Fruit fly (Drosophila melanogaster) whole organism, embryonic: Measurements from ENCODE around the gene CG7742.
A peak's percentile ranks its signal among the peaks of the same experiment; 100 is the strongest.

Source experiments
- Atf6 ChIP-seq: fragments of 200-800 bp; sonication (Bioruptor generic); IDR thresholded peaks from 2 replicates; pipeline ENCODE4 v1.3.6; 2022; ENCODE audit warnings: missing biosample characterization, missing genetic modification characterization
- Bgb ChIP-seq: fragments of 200-800 bp; sonication (Bioruptor generic); IDR thresholded peaks from 2 replicates; pipeline ENCODE4 v1.3.6; 2022; ENCODE audit warnings: missing biosample characterization, missing genetic modification characterization; ENCODE audit not compliant: partially characterized antibody
- Bteb2 ChIP-seq: fragments of 200-800 bp; sonication (Bioruptor generic); optimal IDR thresholded peaks from 2 replicates; lab custom pipeline; 2016; ENCODE audit warnings: missing biosample characterization, missing genetic modification characterization
- CG10209 ChIP-seq: fragments of 200-800 bp; sonication (Bioruptor generic); optimal IDR thresholded peaks from 3 replicates; lab custom pipeline; 2017; ENCODE audit warnings: missing biosample characterization, mild to moderate bottlenecking, missing genetic modification characterization, missing genetic modification reagents
- CG10654 ChIP-seq: fragments of 200-800 bp; sonication (Bioruptor generic); optimal IDR thresholded peaks from 2 replicates; lab custom pipeline; 2016; ENCODE audit warnings: missing biosample characterization, missing genetic modification characterization
- CG13123 ChIP-seq: fragments of 200-800 bp; sonication (Bioruptor generic); optimal IDR thresholded peaks from 2 replicates; lab custom pipeline; 2016; ENCODE audit warnings: missing biosample characterization, missing genetic modification characterization
- CG1602 ChIP-seq: fragments of 200-800 bp; sonication (Bioruptor generic); optimal IDR thresholded peaks from 3 replicates; lab custom pipeline; 2016; ENCODE audit warnings: missing biosample characterization, missing genetic modification characterization
- CG17328 ChIP-seq: fragments of 200-800 bp; sonication (Bioruptor generic); IDR thresholded peaks from 2 replicates; pipeline ENCODE4 v1.3.6; 2022; ENCODE audit warnings: missing biosample characterization, missing genetic modification characterization
- CG18262 ChIP-seq: fragments of 200-800 bp; optimal IDR thresholded peaks from 3 replicates; lab custom pipeline; 2019; ENCODE audit warnings: missing biosample characterization, mild to moderate bottlenecking, missing genetic modification characterization, moderate library complexity
- CG30020 ChIP-seq: fragments of 200-800 bp; optimal IDR thresholded peaks from 2 replicates; lab custom pipeline; 2019; ENCODE audit warnings: missing biosample characterization, mild to moderate bottlenecking, missing genetic modification characterization, moderate library complexity
- CG3407 ChIP-seq: fragments of 200-800 bp; sonication (Bioruptor generic); optimal IDR thresholded peaks from 2 replicates; lab custom pipeline; 2018; ENCODE audit warnings: missing biosample characterization, mild to moderate bottlenecking, missing genetic modification characterization
- CG3838 ChIP-seq: fragments of 200-800 bp; sonication (Bioruptor generic); optimal IDR thresholded peaks from 3 replicates; lab custom pipeline; 2016; ENCODE audit warnings: missing biosample characterization, missing genetic modification characterization
- CG5953 ChIP-seq: fragments of 200-800 bp; sonication (Bioruptor generic); IDR thresholded peaks from 2 replicates; pipeline ENCODE4 v1.3.6; 2022; ENCODE audit warnings: missing biosample characterization, missing genetic modification characterization
- CG6175 ChIP-seq: fragments of 200-800 bp; sonication (Bioruptor generic); IDR thresholded peaks from 3 replicates; pipeline ENCODE4 v1.3.6; 2022; ENCODE audit warnings: missing biosample characterization, missing genetic modification characterization
- CG6654 ChIP-seq: fragments of 200-800 bp; sonication (Bioruptor generic); optimal IDR thresholded peaks from 2 replicates; lab custom pipeline; 2017; ENCODE audit warnings: missing biosample characterization, mild to moderate bottlenecking, missing genetic modification characterization
- CG7372 ChIP-seq: fragments of 200-800 bp; sonication (Bioruptor generic); IDR thresholded peaks from 2 replicates; pipeline ENCODE4 v1.3.6; 2022; ENCODE audit warnings: missing biosample characterization, missing genetic modification characterization
- CG8359 ChIP-seq: fragments of 200-800 bp; sonication (Bioruptor generic); optimal IDR thresholded peaks from 2 replicates; lab custom pipeline; 2017; ENCODE audit warnings: missing biosample characterization, mild to moderate bottlenecking, missing genetic modification characterization, borderline replicate concordance
- CG9797 ChIP-seq: fragments of 200-800 bp; sonication (Bioruptor generic); optimal IDR thresholded peaks from 3 replicates; lab custom pipeline; 2018; ENCODE audit warnings: missing biosample characterization, mild to moderate bottlenecking, missing genetic modification characterization
- D19A ChIP-seq: fragments of 200-800 bp; optimal IDR thresholded peaks from 3 replicates; lab custom pipeline; 2019; ENCODE audit warnings: missing biosample characterization, mild to moderate bottlenecking, missing genetic modification characterization, moderate library complexity
- Dll ChIP-seq: fragments of 200-800 bp; sonication (Bioruptor generic); IDR thresholded peaks from 4 replicates; pipeline ENCODE4 v1.3.6; 2022; ENCODE audit warnings: missing biosample characterization, missing genetic modification characterization; ENCODE audit not compliant: partially characterized antibody
- Dref ChIP-seq: fragments of 200-800 bp; sonication (Bioruptor generic); IDR thresholded peaks from 2 replicates; pipeline ENCODE4 v1.3.6; 2022; ENCODE audit warnings: missing biosample characterization, missing genetic modification characterization
- GATAe ChIP-seq: fragments of 200-800 bp; sonication (Bioruptor generic); conservative IDR thresholded peaks from 2 replicates; pipeline ENCODE4 v1.3.6; 2022; ENCODE audit warnings: missing biosample characterization, missing genetic modification characterization
- Gug ChIP-seq: fragments of 200-800 bp; sonication (Bioruptor generic); IDR thresholded peaks from 4 replicates; pipeline ENCODE4 v1.3.6; 2022; ENCODE audit warnings: missing biosample characterization, missing genetic modification characterization
- H2.0 ChIP-seq: fragments of 200-800 bp; sonication (Bioruptor generic); IDR thresholded peaks from 2 replicates; pipeline ENCODE4 v1.3.6; 2022; ENCODE audit warnings: missing biosample characterization, missing genetic modification characterization
- Max ChIP-seq: fragments of 200-800 bp; sonication (Bioruptor generic); optimal IDR thresholded peaks from 2 replicates; lab custom pipeline; 2016; ENCODE audit warnings: missing biosample characterization, mild to moderate bottlenecking, missing genetic modification characterization
- Optix ChIP-seq: fragments of 200-800 bp; sonication (Bioruptor generic); IDR thresholded peaks from 3 replicates; pipeline ENCODE4 v1.3.6; 2022; ENCODE audit warnings: missing biosample characterization, missing genetic modification characterization
- PHDP ChIP-seq: fragments of 200-800 bp; sonication (Bioruptor generic); optimal IDR thresholded peaks from 3 replicates; lab custom pipeline; 2018; ENCODE audit warnings: missing biosample characterization, mild to moderate bottlenecking, missing genetic modification characterization, moderate library complexity
- Scr ChIP-seq: fragments of 200-800 bp; sonication (Bioruptor generic); IDR thresholded peaks from 2 replicates; pipeline ENCODE4 v1.3.6; 2022; ENCODE audit warnings: missing biosample characterization, missing genetic modification characterization; ENCODE audit not compliant: partially characterized antibody
- Sox100B ChIP-seq: fragments of 200-800 bp; sonication (Bioruptor generic); optimal IDR thresholded peaks from 3 replicates; lab custom pipeline; 2018; ENCODE audit warnings: missing biosample characterization, mild to moderate bottlenecking, missing genetic modification characterization
- Tbp ChIP-seq: fragments of >200 bp; optimal IDR thresholded peaks from 2 replicates; lab custom pipeline; 2018; ENCODE audit warnings: missing biosample characterization, missing genetic modification characterization
- br ChIP-seq: fragments of >200 bp; optimal IDR thresholded peaks from 2 replicates; lab custom pipeline; 2017
- dimm ChIP-seq: fragments of 200-800 bp; sonication (Bioruptor generic); IDR thresholded peaks from 2 replicates; pipeline ENCODE4 v1.3.6; 2022; ENCODE audit warnings: missing biosample characterization, missing genetic modification characterization
- emc ChIP-seq: fragments of 200-800 bp; sonication (Bioruptor generic); optimal IDR thresholded peaks from 2 replicates; lab custom pipeline; 2016; ENCODE audit warnings: missing biosample characterization, missing genetic modification characterization
- gce ChIP-seq: fragments of 200-800 bp; sonication (Bioruptor generic); IDR thresholded peaks from 3 replicates; pipeline ENCODE4 v1.3.6; 2022; ENCODE audit warnings: missing biosample characterization, missing genetic modification characterization
- kah ChIP-seq: fragments of 200-800 bp; sonication (Bioruptor generic); optimal IDR thresholded peaks from 2 replicates; lab custom pipeline; 2018; ENCODE audit warnings: missing biosample characterization, mild to moderate bottlenecking, missing genetic modification characterization
- kay ChIP-seq: fragments of 200-800 bp; sonication (Bioruptor generic); optimal IDR thresholded peaks from 2 replicates; lab custom pipeline; 2016; ENCODE audit warnings: missing biosample characterization, missing genetic modification characterization
- lab ChIP-seq: fragments of 200-800 bp; sonication (Bioruptor generic); optimal IDR thresholded peaks from 3 replicates; lab custom pipeline; 2017; ENCODE audit warnings: missing biosample characterization, missing genetic modification characterization, mild to moderate bottlenecking, moderate library complexity, missing genetic modification reagents
- lmd ChIP-seq: fragments of 200-800 bp; sonication (Bioruptor generic); IDR thresholded peaks from 2 replicates; pipeline ENCODE4 v1.3.6; 2022; ENCODE audit warnings: missing biosample characterization, missing genetic modification characterization
- lola ChIP-seq, 3 experiments: fragments of >200 bp in 2 of 3; fragments of 200-800 bp in 1 of 3; sonication (Bioruptor generic) in 1 of 3; optimal IDR thresholded peaks; 2 replicates each; lab custom pipeline; 2017 to 2019; ENCODE audit warnings: missing biosample characterization in 3 of 3, missing genetic modification characterization in 3 of 3, mild to moderate bottlenecking in 1 of 3, moderate library complexity in 1 of 3
- pb ChIP-seq: fragments of 200-800 bp; sonication (Bioruptor generic); optimal IDR thresholded peaks from 3 replicates; lab custom pipeline; 2016; ENCODE audit warnings: missing biosample characterization, missing genetic modification characterization
- pita ChIP-seq: fragments of 200-800 bp; sonication (Bioruptor generic); optimal IDR thresholded peaks from 2 replicates; lab custom pipeline; 2017; ENCODE audit warnings: missing biosample characterization, mild to moderate bottlenecking, missing genetic modification characterization
- sc ChIP-seq, 3 experiments: fragments of >200 bp in 2 of 3; fragments of 200-800 bp in 1 of 3; sonication (Bioruptor generic) in 1 of 3; optimal IDR thresholded peaks; 2 replicates in 2 of 3; 3 replicates in 1 of 3; lab custom pipeline; 2017; ENCODE audit warnings: mild to moderate bottlenecking in 1 of 3, missing biosample characterization in 1 of 3, missing genetic modification characterization in 1 of 3, missing genetic modification reagents in 1 of 3
- schlank ChIP-seq: fragments of 200-800 bp; sonication (Bioruptor generic); optimal IDR thresholded peaks from 2 replicates; lab custom pipeline; 2018; ENCODE audit warnings: missing biosample characterization, mild to moderate bottlenecking, missing genetic modification characterization
- sim ChIP-seq: fragments of 200-800 bp; sonication (Bioruptor generic); IDR thresholded peaks from 2 replicates; pipeline ENCODE4 v1.3.6; 2022; ENCODE audit warnings: missing biosample characterization, missing genetic modification characterization
- tin ChIP-seq: fragments of 200-800 bp; sonication (Bioruptor generic); optimal IDR thresholded peaks from 3 replicates; lab custom pipeline; 2016; ENCODE audit warnings: missing biosample characterization, missing genetic modification characterization
- tup ChIP-seq: fragments of 200-800 bp; sonication (Bioruptor generic); optimal IDR thresholded peaks from 2 replicates; lab custom pipeline; 2016; ENCODE audit warnings: missing biosample characterization, mild to moderate bottlenecking, missing genetic modification characterization, moderate library complexity
- vnd ChIP-seq: fragments of 200-800 bp; sonication (Bioruptor generic); IDR thresholded peaks from 3 replicates; pipeline ENCODE4 v1.3.6; 2022; ENCODE audit warnings: missing biosample characterization, missing genetic modification characterization; ENCODE audit not compliant: partially characterized antibody
- zen2 ChIP-seq: fragments of 200-800 bp; sonication (Bioruptor generic); IDR thresholded peaks from 3 replicates; pipeline ENCODE4 v1.3.6; 2022; ENCODE audit warnings: missing biosample characterization, missing genetic modification characterization; ENCODE audit not compliant: partially characterized antibody

The CG7742 gene

dm6 chr2L:5256036-5256846, 41.4 kb upstream of the CG7742 start (continued):
- TF ChIP-seq CG10654 (peak; percentile 28), CG30020 (tag; lab: Kevin White, UChicago) (peak; percentile 14), Dll (GFP tag; lab: Robert Waterston, UW) (no peak), Tbp (GFP tag; lab: Kevin White, UChicago) (no peak), H2.0 (GFP tag; lab: Robert Waterston, UW) (peak; percentile 39; the same call in 1 of the 2 replicates), Max (no peak), sim (GFP tag; lab: Robert Waterston, UW) (no peak), Atf6 (GFP tag; lab: Robert Waterston, UW) (no peak), CG3838 (GFP tag; lab: Kevin White, UChicago) (peak; percentile 20), lab (GFP tag; lab: Kevin White, UChicago) (peak; percentile 15), lmd (GFP tag; lab: Robert Waterston, UW) (peak; percentile 19; the same call in 1 of the 2 replicates), sc (optimal IDR thresholded peaks at IDR 0.05; lab: Kevin White, UChicago) (no peak), sc (GFP tag; optimal IDR thresholded peaks at IDR 0.05; lab: Kevin White, UChicago) (peak; percentile 60), emc (GFP tag; lab: Kevin White, UChicago) (no peak), PHDP (tag; lab: Kevin White, UChicago) (peak; percentile 13), CG17328 (GFP tag; lab: Robert Waterston, UW) (peak; percentile 65), kah (GFP tag; lab: Kevin White, UChicago) (no peak), vnd (GFP tag; lab: Robert Waterston, UW) (peak; percentile 7; the same call in 1 of the 3 replicates), CG9797 (GFP tag; lab: Kevin White, UChicago) (peak; percentile 32), CG3407 (peak; percentile 62), tin (GFP tag; lab: Kevin White, UChicago) (no peak), br (no peak), tup (peak; percentile 23), GATAe (GFP tag; lab: Robert Waterston, UW) (peak; percentile 37; the same call in 1 of the 2 replicates), CG8359 (peak; percentile 54), CG5953 (GFP tag; lab: Robert Waterston, UW) (no peak), D19A (tag; lab: Kevin White, UChicago) (peak; percentile 27), dimm (GFP tag; lab: Robert Waterston, UW) (peak; percentile 54; the same call in 1 of the 2 replicates), Scr (GFP tag; lab: Robert Waterston, UW) (no peak), Optix (GFP tag; lab: Robert Waterston, UW) (peak; percentile 30; the same call in 1 of the 3 replicates), kay (GFP tag; lab: Kevin White, UChicago) (no peak), CG18262 (tag; lab: Kevin White, UChicago) (peak; percentile 58), CG6654 (GFP tag; lab: Kevin White, UChicago) (peak; percentile 29), CG6175 (GFP tag; lab: Robert Waterston, UW) (no peak), CG10209 (GFP tag; lab: Kevin White, UChicago) (peak; percentile 59), Sox100B (GFP tag; lab: Kevin White, UChicago) (peak; percentile 46), Dref (GFP tag; lab: Robert Waterston, UW) (no peak), Gug (GFP tag; lab: Robert Waterston, UW) (peak; percentile 15; the same call in 1 of the 4 replicates), Bteb2 (no peak), pita (GFP tag; lab: Kevin White, UChicago) (no peak), lola (GFP tag; optimal IDR thresholded peaks at IDR 0.05; lab: Kevin White, UChicago) (peak in 1 of 3 experiments; percentile 69), zen2 (GFP tag; lab: Robert Waterston, UW) (0 out of 3 replicates have a peak, but pooled peaks have one; percentile 36), gce (peak; percentile 68), CG7372 (GFP tag; lab: Robert Waterston, UW) (no peak), Bgb (no peak), CG13123 (GFP tag; lab: Kevin White, UChicago) (peak; percentile 6), schlank (tag; lab: Kevin White, UChicago) (no peak), pb (no peak), CG1602 (peak; percentile 20)
